Fruit fly (Drosophila melanogaster): ENCODE measurements around the gene tal-1A.

Gene tal-1A

dm6 chr3R:13800430-13800848, 12.5 kb upstream of the tal-1A start (continued):
- no peak for TF ChIP-seq sc (optimal IDR thresholded peaks at IDR 0.05)
- peak; percentile 82 for TF ChIP-seq sc (GFP tag; optimal IDR thresholded peaks at IDR 0.05)
- peak; percentile 88 for TF ChIP-seq CG17385 (GFP tag; optimal IDR thresholded peaks at IDR 0.05)
- TF ChIP-seq grn (GFP tag; optimal IDR thresholded peaks at IDR 0.05): peak; percentile 34
- TF ChIP-seq CG9797 (GFP tag; optimal IDR thresholded peaks at IDR 0.05): no peak
- peak; percentile 87 for TF ChIP-seq CG15514 (GFP tag; optimal IDR thresholded peaks at IDR 0.05)
- peak; percentile 72 for TF ChIP-seq CG13123 (GFP tag; optimal IDR thresholded peaks at IDR 0.05)
- TF ChIP-seq CG17186 (GFP tag; optimal IDR thresholded peaks at IDR 0.05): no peak
- peak; percentile 93 for TF ChIP-seq Med (GFP tag)
- TF ChIP-seq CG31441 (GFP tag; IDR thresholded peaks at IDR 0.05): peak; percentile 83
- peak; percentile 87 for TF ChIP-seq ssp (GFP tag; IDR thresholded peaks at IDR 0.05)
- TF ChIP-seq Deaf1 (tag; optimal IDR thresholded peaks at IDR 0.05): peak; percentile 32
- peak; percentile 66 for TF ChIP-seq CG4854 (GFP tag; optimal IDR thresholded peaks at IDR 0.05)
- peak; percentile 74 for TF ChIP-seq dimm (GFP tag; IDR thresholded peaks at IDR 0.05)
- TF ChIP-seq CG4730 (GFP tag; IDR thresholded peaks at IDR 0.05): peak; percentile 93
- TF ChIP-seq ATbp (GFP tag; optimal IDR thresholded peaks at IDR 0.05): peak; percentile 91
- TF ChIP-seq tll (GFP tag; optimal IDR thresholded peaks at IDR 0.05): no peak
- TF ChIP-seq NFAT (GFP tag; IDR thresholded peaks at IDR 0.05): peak; percentile 74
- TF ChIP-seq eyg (GFP tag; optimal IDR thresholded peaks at IDR 0.05): no peak
- TF ChIP-seq CG1832 (GFP tag; optimal IDR thresholded peaks at IDR 0.05): no peak
- peak; percentile 83 for TF ChIP-seq CG8290 (GFP tag; optimal IDR thresholded peaks at IDR 0.05)
- no peak for TF ChIP-seq CG8290 (tag; optimal IDR thresholded peaks at IDR 0.05)
- TF ChIP-seq CG12659 (GFP tag; optimal IDR thresholded peaks at IDR 0.05): peak; percentile 92
- peak; percentile 81 for TF ChIP-seq E2f2 (GFP tag; IDR thresholded peaks at IDR 0.05)
- TF ChIP-seq phol (tag; optimal IDR thresholded peaks at IDR 0.05): peak; percentile 87
- peak; percentile 35 for TF ChIP-seq Myb (GFP tag; optimal IDR thresholded peaks at IDR 0.05)
- peak; percentile 92 for TF ChIP-seq Sox100B (GFP tag; optimal IDR thresholded peaks at IDR 0.05)
- TF ChIP-seq HmgZ (tag; optimal IDR thresholded peaks at IDR 0.05): peak; percentile 89
- peak; percentile 88 for TF ChIP-seq CG14667 (GFP tag; IDR thresholded peaks at IDR 0.05)
- no peak for TF ChIP-seq NC2α (GFP tag; optimal IDR thresholded peaks at IDR 0.05)
- peak; percentile 89 for TF ChIP-seq CG5953 (GFP tag; IDR thresholded peaks at IDR 0.05)
- TF ChIP-seq Hr39 (optimal IDR thresholded peaks at IDR 0.05): no peak
- TF ChIP-seq NC2β (GFP tag; optimal IDR thresholded peaks at IDR 0.05): peak; percentile 32
- no peak for TF ChIP-seq Doc3 (GFP tag; IDR thresholded peaks at IDR 0.05; ENCODE audit: partially characterized antibody)
- TF ChIP-seq pnt (GFP tag; optimal IDR thresholded peaks at IDR 0.05): peak; percentile 25
- no peak for TF ChIP-seq ERR (GFP tag; optimal IDR thresholded peaks at IDR 0.05)
- TF ChIP-seq CG8359 (GFP tag; optimal IDR thresholded peaks at IDR 0.05; ENCODE audit: borderline replicate concordance): peak; percentile 62
- TF ChIP-seq sr (GFP tag; IDR thresholded peaks at IDR 0.05): peak; percentile 41; the same call in 1 of the 3 replicates
- TF ChIP-seq ken (GFP tag; IDR thresholded peaks at IDR 0.05): peak; percentile 92
- TF ChIP-seq pita (GFP tag; optimal IDR thresholded peaks at IDR 0.05): no peak
- TF ChIP-seq vvl (GFP tag; IDR thresholded peaks at IDR 0.05): peak; percentile 96
- no peak for TF ChIP-seq Hey (tag; optimal IDR thresholded peaks at IDR 0.05)
- TF ChIP-seq Dfd (GFP tag; optimal IDR thresholded peaks at IDR 0.05): no peak
- peak; percentile 93 for TF ChIP-seq Awh (GFP tag; IDR thresholded peaks at IDR 0.05)
- peak; percentile 91 for TF ChIP-seq CG10209 (GFP tag; optimal IDR thresholded peaks at IDR 0.05)
- TF ChIP-seq CG13894 (tag; optimal IDR thresholded peaks at IDR 0.05): peak; percentile 95
- peak; percentile 73 for TF ChIP-seq Adf1 (GFP tag; IDR thresholded peaks at IDR 0.05)
- TF ChIP-seq MESR4 (GFP tag; optimal IDR thresholded peaks at IDR 0.05): no peak
- peak; percentile 75 for TF ChIP-seq klu (GFP tag; IDR thresholded peaks at IDR 0.05)
- peak; percentile 74 for TF ChIP-seq Doc2 (GFP tag; IDR thresholded peaks at IDR 0.05)
- peak; percentile 17 for TF ChIP-seq Mad (GFP tag; optimal IDR thresholded peaks at IDR 0.05)
- TF ChIP-seq trh (GFP tag; optimal IDR thresholded peaks at IDR 0.05): peak; percentile 48

Data from whole organism, embryonic.